Worm (Caenorhabditis elegans): ENCODE results near the gene cal-2.

Gene cal-2

ce11 chrII:8969251-8970183 is 9.0 kb downstream of the cal-2 start, which contains the start of the genes szy-20 and C18E9.5:
TSS of gene szy-20 (minus strand) at chrII:8969333.
TSS of gene C18E9.5 (plus strand) at chrII:8969980.
- TF ChIP-seq F13C5.2 (tag; optimal IDR thresholded peaks at IDR 0.05) (peak; percentile 82), ceh-36 (tag; optimal IDR thresholded peaks at IDR 0.05) (no peak), hmg-4 (GFP tag; optimal IDR thresholded peaks at IDR 0.05) (peak; percentile 67), ceh-13 (GFP tag; optimal IDR thresholded peaks at IDR 0.05) (no peak), tbx-37 (GFP tag; conservative IDR thresholded peaks at IDR 0.05) (0 out of 2 replicates have a peak, but pooled peaks have one; percentile 22), tra-4 (tag; optimal IDR thresholded peaks at IDR 0.05) (no peak)

DNA sequence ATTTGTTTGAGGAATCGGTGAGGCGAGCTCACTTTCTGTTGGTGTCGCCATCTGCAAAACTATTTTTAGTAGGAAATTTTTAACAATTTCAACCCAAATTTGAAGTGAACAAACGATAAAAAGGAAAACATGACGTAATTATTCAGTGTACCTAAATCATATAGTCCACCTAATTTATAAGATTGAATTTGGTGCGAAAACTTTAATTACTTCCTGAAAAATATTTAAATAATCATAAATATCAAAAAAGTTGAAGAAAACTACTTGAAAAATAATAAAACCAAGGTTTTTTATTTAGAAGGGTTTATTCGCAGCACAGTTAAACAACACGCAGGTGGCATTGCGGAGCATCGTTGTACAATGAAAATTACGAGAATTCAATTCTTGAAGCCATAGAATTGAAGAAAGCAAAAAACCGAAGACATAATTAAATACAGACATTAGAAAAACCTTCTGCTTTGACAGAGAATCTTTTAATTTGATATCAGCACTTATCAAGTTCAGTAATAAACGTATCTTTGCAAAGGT is 13.1 kb downstream of the cal-2 start, which contains the start of gene tomm-40:
TSS of gene tomm-40 (minus strand) at position 51 of the 528 bp plus-strand sequence.
- TF ChIP-seq sea-1 (GFP tag; conservative IDR thresholded peaks at IDR 0.05) = no peak
- peak; percentile 47 for TF ChIP-seq F13C5.2 (tag; optimal IDR thresholded peaks at IDR 0.05)
- no peak for TF ChIP-seq ets-7 (tag; optimal IDR thresholded peaks at IDR 0.05)
- TF ChIP-seq ceh-36 (tag; optimal IDR thresholded peaks at IDR 0.05) = no peak
- no peak for TF ChIP-seq ama-1 (optimal IDR thresholded peaks at IDR 0.05)

DNA sequence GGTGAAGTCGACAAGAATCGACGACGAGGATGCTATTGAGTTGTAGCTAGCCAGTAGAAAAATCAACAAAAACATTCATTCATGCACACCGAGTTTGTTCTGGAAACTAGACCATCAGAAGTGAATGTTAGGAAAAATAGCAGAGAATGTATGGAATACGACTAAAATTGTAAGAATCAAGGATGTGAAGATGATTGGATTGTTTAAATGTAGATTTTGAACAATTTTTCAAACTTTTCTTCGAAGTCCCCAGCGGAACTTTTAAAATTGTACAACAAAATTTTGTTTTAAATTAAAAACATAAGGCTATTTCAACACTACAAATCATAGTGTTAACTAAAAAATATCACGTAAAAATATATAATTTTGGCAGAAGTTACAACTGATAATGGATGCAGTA is 22.2 kb downstream of the cal-2 start, which contains the start of gene C18E9.7:
TSS of gene C18E9.7 (minus strand) at position 101 of the 400 bp plus-strand sequence.
- TF ChIP-seq tra-4 (tag; optimal IDR thresholded peaks at IDR 0.05) (no peak), tbx-37 (GFP tag; conservative IDR thresholded peaks at IDR 0.05) (no peak), F13C5.2 (tag; optimal IDR thresholded peaks at IDR 0.05) (no peak), hnd-1 (tag; optimal IDR thresholded peaks at IDR 0.05) (no peak), hmg-4 (GFP tag; optimal IDR thresholded peaks at IDR 0.05) (no peak), pes-1 (GFP tag; IDR thresholded peaks at IDR 0.05) (no peak), ceh-13 (GFP tag; optimal IDR thresholded peaks at IDR 0.05) (no peak), ama-1 (optimal IDR thresholded peaks at IDR 0.05) (no peak), flt-1 (GFP tag; IDR thresholded peaks at IDR 0.05) (no peak), ceh-36 (tag; optimal IDR thresholded peaks at IDR 0.05) (no peak), aly-1 (tag; optimal IDR thresholded peaks at IDR 0.05) (no peak), sea-1 (GFP tag; conservative IDR thresholded peaks at IDR 0.05) (no peak), B0310.2 (tag; optimal IDR thresholded peaks at IDR 0.05) (no peak), hmbx-1 (tag; optimal IDR thresholded peaks at IDR 0.05) (no peak), tbx-11 (GFP tag; IDR thresholded peaks at IDR 0.05) (no peak), ets-7 (tag; optimal IDR thresholded peaks at IDR 0.05) (no peak), scrt-1 (GFP tag; IDR thresholded peaks at IDR 0.05) (no peak)

DNA sequence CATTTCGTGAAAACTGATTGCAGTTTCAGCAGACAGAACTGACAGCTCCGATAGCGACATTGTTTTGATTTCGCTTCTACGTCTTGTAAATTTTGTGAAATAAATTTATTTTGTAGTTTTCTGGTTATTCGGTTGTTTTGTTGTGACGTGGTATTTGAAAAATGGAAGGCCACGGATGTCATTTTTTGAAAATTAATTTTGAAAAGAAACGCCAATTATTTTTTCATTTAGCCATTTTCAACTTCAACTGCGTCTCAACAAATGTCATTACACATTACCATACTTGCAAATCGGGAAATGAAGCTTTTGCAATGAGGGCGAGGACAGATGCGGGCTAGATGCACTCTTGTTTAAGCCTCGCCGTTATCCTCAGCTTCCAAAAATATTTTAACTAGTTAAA is 27.4 kb downstream of the cal-2 start, which contains the start of gene C18E9.8:
TSS of gene C18E9.8 (minus strand) at position 101 of the 400 bp plus-strand sequence.
- no peak for TF ChIP-seq sea-1 (GFP tag; conservative IDR thresholded peaks at IDR 0.05)

DNA sequence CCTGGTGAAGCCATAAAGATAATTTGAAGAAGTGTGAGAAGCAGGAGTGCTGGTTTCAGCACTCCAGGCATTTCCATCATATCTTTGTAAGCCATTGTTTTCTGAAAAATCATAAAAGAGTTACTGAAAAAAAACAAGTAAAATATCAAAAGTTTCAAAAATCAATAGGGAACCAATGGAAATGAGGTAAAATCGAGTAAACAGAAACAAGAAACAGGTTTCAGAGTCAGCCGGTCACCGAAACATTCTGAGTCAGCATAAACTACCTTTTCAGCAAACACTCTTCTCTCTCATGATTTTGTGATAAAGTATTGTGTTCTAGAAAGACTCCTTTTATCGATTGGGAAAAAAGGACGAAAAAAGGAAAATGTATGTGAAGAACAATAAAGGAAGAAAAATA is 28.9 kb downstream of the cal-2 start, which contains the start of gene C18E9.9:
TSS of gene C18E9.9 (minus strand) at position 101 of the 400 bp plus-strand sequence.
- TF ChIP-seq tbx-11 (GFP tag; IDR thresholded peaks at IDR 0.05) = no peak
- no peak for TF ChIP-seq ceh-13 (GFP tag; optimal IDR thresholded peaks at IDR 0.05)
- no peak for TF ChIP-seq scrt-1 (GFP tag; IDR thresholded peaks at IDR 0.05)
- no peak for TF ChIP-seq hmg-4 (GFP tag; optimal IDR thresholded peaks at IDR 0.05)
- TF ChIP-seq B0310.2 (tag; optimal IDR thresholded peaks at IDR 0.05) = no peak
- TF ChIP-seq aly-1 (tag; optimal IDR thresholded peaks at IDR 0.05) = no peak
- TF ChIP-seq tbx-37 (GFP tag; conservative IDR thresholded peaks at IDR 0.05) = no peak
- TF ChIP-seq flt-1 (GFP tag; IDR thresholded peaks at IDR 0.05) = no peak
- TF ChIP-seq sea-1 (GFP tag; conservative IDR thresholded peaks at IDR 0.05) = no peak
- TF ChIP-seq hnd-1 (tag; optimal IDR thresholded peaks at IDR 0.05) = no peak
- no peak for TF ChIP-seq ets-7 (tag; optimal IDR thresholded peaks at IDR 0.05)
- TF ChIP-seq pes-1 (GFP tag; IDR thresholded peaks at IDR 0.05) = no peak
- TF ChIP-seq ceh-36 (tag; optimal IDR thresholded peaks at IDR 0.05) = no peak
- TF ChIP-seq tra-4 (tag; optimal IDR thresholded peaks at IDR 0.05) = no peak
- TF ChIP-seq F13C5.2 (tag; optimal IDR thresholded peaks at IDR 0.05) = no peak

DNA sequence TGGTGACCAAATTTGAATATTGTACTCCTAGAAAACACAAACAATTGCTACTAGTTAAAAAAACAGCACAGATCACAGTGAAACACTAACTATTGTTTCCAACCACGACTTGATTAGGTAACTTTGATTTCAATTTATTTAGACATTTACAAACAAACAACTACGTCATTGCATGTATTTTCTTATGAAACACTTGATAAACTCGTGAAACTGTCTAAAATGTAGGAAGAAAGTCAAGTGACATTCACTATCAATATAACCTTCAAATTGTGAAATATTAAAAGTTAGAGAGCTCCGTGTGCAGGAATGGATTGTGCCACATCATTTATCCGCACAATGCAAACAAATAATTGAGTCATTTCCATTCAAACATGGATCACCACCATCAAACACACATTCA is 29.8 kb downstream of the cal-2 start:
- no peak for TF ChIP-seq tbx-37 (GFP tag; conservative IDR thresholded peaks at IDR 0.05)

DNA sequence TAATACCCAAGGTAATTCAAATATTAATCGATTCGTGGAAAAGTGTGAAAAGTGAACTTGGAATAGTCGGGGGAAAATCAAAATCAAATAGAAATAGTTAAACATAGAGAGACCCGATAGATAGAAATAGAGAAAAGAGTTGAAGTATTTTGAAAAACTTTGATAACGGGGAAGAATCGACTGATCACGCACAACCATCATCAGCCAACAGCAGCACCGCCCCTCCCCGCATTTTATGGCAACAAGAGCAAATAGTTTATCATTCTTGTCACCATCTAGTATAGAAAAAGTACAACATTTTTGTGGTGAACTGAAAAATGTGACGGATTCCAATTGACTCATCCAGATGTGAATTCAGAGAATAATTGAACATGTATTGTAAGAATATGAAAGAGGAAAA is 31.1 kb downstream of the cal-2 start:
- TF ChIP-seq sea-1 (GFP tag; conservative IDR thresholded peaks at IDR 0.05) (no peak), tbx-37 (GFP tag; conservative IDR thresholded peaks at IDR 0.05) (no peak), B0310.2 (tag; optimal IDR thresholded peaks at IDR 0.05) (no peak), pes-1 (GFP tag; IDR thresholded peaks at IDR 0.05) (no peak), hnd-1 (tag; optimal IDR thresholded peaks at IDR 0.05) (no peak), flt-1 (GFP tag; IDR thresholded peaks at IDR 0.05) (no peak), ama-1 (optimal IDR thresholded peaks at IDR 0.05) (no peak), tra-4 (tag; optimal IDR thresholded peaks at IDR 0.05) (no peak), tbx-11 (GFP tag; IDR thresholded peaks at IDR 0.05) (no peak), aly-1 (tag; optimal IDR thresholded peaks at IDR 0.05) (no peak), hmbx-1 (tag; optimal IDR thresholded peaks at IDR 0.05) (no peak), ceh-13 (GFP tag; optimal IDR thresholded peaks at IDR 0.05) (no peak), F13C5.2 (tag; optimal IDR thresholded peaks at IDR 0.05) (no peak)

- no peak for TF ChIP-seq tbx-11 (GFP tag; IDR thresholded peaks at IDR 0.05)
Measured at ce11 chrII:8992780-8993179, 32.3 kb downstream of the cal-2 start, which contains the start of gene ooc-5. TSS of gene ooc-5 (plus strand) at chrII:8993160.
